Worm (Caenorhabditis elegans): ENCODE results near the gene ribo-1.

DNA sequence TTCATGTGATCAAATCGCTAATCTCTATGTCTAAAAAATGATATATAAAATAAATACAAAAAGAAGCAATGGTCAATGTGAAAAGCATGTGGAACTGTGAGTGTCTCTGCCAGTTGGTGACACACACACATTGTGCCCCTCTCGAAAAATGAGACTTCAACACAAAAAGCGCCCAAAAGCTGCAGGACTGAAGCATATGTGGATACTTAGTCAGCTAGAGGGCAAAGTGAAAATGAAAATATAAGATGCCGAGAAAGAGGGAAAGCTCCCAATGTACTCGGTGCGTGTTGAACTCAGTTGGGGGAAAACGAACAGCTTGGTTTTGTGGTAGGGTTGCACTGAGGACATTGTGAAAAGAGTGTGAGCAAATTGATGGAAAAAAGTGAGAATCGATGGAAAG lies 29.3 kb upstream of the ribo-1 start:
- no peak for TF ChIP-seq skn-1 (tag; optimal IDR thresholded peaks at IDR 0.05)
- no peak for TF ChIP-seq Y48G9A.11 (GFP tag; IDR thresholded peaks at IDR 0.05)
- no peak for TF ChIP-seq aha-1 (tag)
- no peak for TF ChIP-seq dmd-8 (GFP tag; IDR thresholded peaks at IDR 0.05)
- no peak for TF ChIP-seq R02D3.7 (tag; optimal IDR thresholded peaks at IDR 0.05)
- no peak for TF ChIP-seq lin-15B (tag; optimal IDR thresholded peaks at IDR 0.05)
- peak; percentile 49 to 73 for TF ChIP-seq lsy-2 (tag; optimal IDR thresholded peaks at IDR 0.05)
- no peak for TF ChIP-seq ceh-28 (tag; optimal IDR thresholded peaks at IDR 0.05)

Data from whole organism, L4 larva.